Fruit fly (Drosophila melanogaster): Measurements from ENCODE around the gene CG13946.

- TF ChIP-seq Bgb (GFP tag; IDR thresholded peaks at IDR 0.05; ENCODE audit: partially characterized antibody) (no peak), insv (GFP tag; optimal IDR thresholded peaks at IDR 0.05) (no peak), usp (GFP tag; optimal IDR thresholded peaks at IDR 0.05) (no peak), CG12236 (GFP tag; optimal IDR thresholded peaks at IDR 0.05) (no peak), CG8359 (GFP tag; optimal IDR thresholded peaks at IDR 0.05; ENCODE audit: borderline replicate concordance) (no peak), Ada2b (GFP tag; IDR thresholded peaks at IDR 0.05) (no peak), CG17912 (GFP tag; optimal IDR thresholded peaks at IDR 0.05) (no peak), sqz (GFP tag; optimal IDR thresholded peaks at IDR 0.05) (no peak)
These were observed 26.7 kb upstream of the CG13946 start, which contains the start of gene GABA-B-R3 for dm6 chr2L:749645-750044.

Data from whole organism, embryonic.